Fruit fly (Drosophila melanogaster) whole organism, embryonic: ENCODE data around the gene gry.

Source experiments
- ATbp ChIP-seq: fragments of 200-800 bp; sonication (Bioruptor generic); optimal IDR thresholded peaks from 2 replicates; lab custom pipeline; 2017; ENCODE audit warnings: missing biosample characterization, mild to moderate bottlenecking, missing genetic modification characterization, missing genetic modification reagents
- BEAF-32 ChIP-seq: fragments of 200-800 bp; sonication (Bioruptor generic); optimal IDR thresholded peaks from 3 replicates; lab custom pipeline; 2017; ENCODE audit warnings: missing biosample characterization, missing genetic modification characterization, mild to moderate bottlenecking, moderate library complexity, missing genetic modification reagents
- CG10209 ChIP-seq: fragments of 200-800 bp; sonication (Bioruptor generic); optimal IDR thresholded peaks from 3 replicates; lab custom pipeline; 2017; ENCODE audit warnings: missing biosample characterization, mild to moderate bottlenecking, missing genetic modification characterization, missing genetic modification reagents
- CG11085 ChIP-seq: fragments of 200-800 bp; sonication (Bioruptor generic); IDR thresholded peaks from 2 replicates; pipeline ENCODE4 v1.3.6; 2022; ENCODE audit warnings: missing biosample characterization, missing genetic modification characterization
- CG11456 ChIP-seq: fragments of 200-800 bp; sonication (Bioruptor generic); IDR thresholded peaks from 3 replicates; pipeline ENCODE4 v1.3.6; 2022; ENCODE audit warnings: missing biosample characterization, missing genetic modification characterization
- CG12942 ChIP-seq: fragments of 200-800 bp; sonication (Bioruptor generic); optimal IDR thresholded peaks from 3 replicates; lab custom pipeline; 2016; ENCODE audit warnings: missing biosample characterization, missing genetic modification characterization
- CG13287 ChIP-seq: fragments of 200-800 bp; sonication (Bioruptor generic); IDR thresholded peaks from 2 replicates; pipeline ENCODE4 v1.3.6; 2022; ENCODE audit warnings: missing biosample characterization, missing genetic modification characterization; ENCODE audit not compliant: partially characterized antibody
- CG13624 ChIP-seq: fragments of 200-800 bp; sonication (Bioruptor generic); optimal IDR thresholded peaks from 2 replicates; lab custom pipeline; 2016; ENCODE audit warnings: missing biosample characterization, missing genetic modification characterization
- CG14441 ChIP-seq: fragments of 200-800 bp; sonication (Bioruptor generic); IDR thresholded peaks from 2 replicates; pipeline ENCODE4 v1.3.6; 2022; ENCODE audit warnings: missing biosample characterization, missing genetic modification characterization
- CG1792 ChIP-seq: fragments of 200-800 bp; sonication (Bioruptor generic); optimal IDR thresholded peaks from 2 replicates; lab custom pipeline; 2016; ENCODE audit warnings: missing biosample characterization, missing genetic modification characterization
- CG2712 ChIP-seq: fragments of 200-800 bp; optimal IDR thresholded peaks from 3 replicates; lab custom pipeline; 2019; ENCODE audit warnings: missing biosample characterization, mild to moderate bottlenecking, missing genetic modification characterization, moderate library complexity
- CG2889 ChIP-seq: fragments of 200-800 bp; sonication (Bioruptor generic); IDR thresholded peaks from 3 replicates; pipeline ENCODE4 v1.3.6; 2022; ENCODE audit warnings: missing biosample characterization, missing genetic modification characterization
- CG31365 ChIP-seq: fragments of 200-800 bp; sonication (Bioruptor generic); optimal IDR thresholded peaks from 2 replicates; lab custom pipeline; 2018; ENCODE audit warnings: missing biosample characterization, mild to moderate bottlenecking, missing genetic modification characterization
- CG34376 ChIP-seq: fragments of 200-800 bp; sonication (Bioruptor generic); optimal IDR thresholded peaks from 2 replicates; lab custom pipeline; 2018; ENCODE audit warnings: missing biosample characterization, mild to moderate bottlenecking, missing genetic modification characterization
- CG3995 ChIP-seq: fragments of 200-800 bp; sonication (Bioruptor generic); optimal IDR thresholded peaks from 3 replicates; lab custom pipeline; 2016; ENCODE audit warnings: missing biosample characterization, missing genetic modification characterization
- CG4424 ChIP-seq: fragments of 200-800 bp; sonication (Bioruptor generic); optimal IDR thresholded peaks from 3 replicates; lab custom pipeline; 2016; ENCODE audit warnings: missing biosample characterization, missing genetic modification characterization
- CG4707 ChIP-seq: fragments of 200-800 bp; sonication (Bioruptor generic); optimal IDR thresholded peaks from 2 replicates; lab custom pipeline; 2018; ENCODE audit warnings: missing biosample characterization, mild to moderate bottlenecking, missing genetic modification characterization, moderate library complexity
- CG4730 ChIP-seq: fragments of 200-800 bp; sonication (Bioruptor generic); IDR thresholded peaks from 2 replicates; pipeline ENCODE4 v1.3.6; 2022; ENCODE audit warnings: missing biosample characterization, missing genetic modification characterization
- CG5953 ChIP-seq: fragments of 200-800 bp; sonication (Bioruptor generic); IDR thresholded peaks from 2 replicates; pipeline ENCODE4 v1.3.6; 2022; ENCODE audit warnings: missing biosample characterization, missing genetic modification characterization
- CG7372 ChIP-seq: fragments of 200-800 bp; sonication (Bioruptor generic); IDR thresholded peaks from 2 replicates; pipeline ENCODE4 v1.3.6; 2022; ENCODE audit warnings: missing biosample characterization, missing genetic modification characterization
- CG7786 ChIP-seq: fragments of 200-800 bp; sonication (Bioruptor generic); optimal IDR thresholded peaks from 2 replicates; lab custom pipeline; 2016; ENCODE audit warnings: missing biosample characterization, missing genetic modification characterization
- CG8388 ChIP-seq: fragments of 200-800 bp; sonication (Bioruptor generic); optimal IDR thresholded peaks from 2 replicates; lab custom pipeline; 2019; ENCODE audit warnings: missing biosample characterization, mild to moderate bottlenecking, missing genetic modification characterization, moderate library complexity
- E2f1 ChIP-seq: fragments of 200-800 bp; sonication (Bioruptor generic); IDR thresholded peaks from 2 replicates; pipeline ENCODE4 v1.3.6; 2022; ENCODE audit warnings: missing biosample characterization, missing genetic modification characterization
- Ets65A ChIP-seq: fragments of 200-800 bp; sonication (Bioruptor generic); peaks from one replicate; lab custom pipeline; 2016; ENCODE audit warnings: missing biosample characterization, missing genetic modification characterization
- Hr51 ChIP-seq, 2 experiments: fragments of 200-800 bp; sonication (Bioruptor generic); optimal IDR thresholded peaks; 2 replicates in 1 of 2; 3 replicates in 1 of 2; lab custom pipeline; 2016 to 2018; ENCODE audit warnings: missing biosample characterization in 2 of 2, missing genetic modification characterization in 2 of 2, mild to moderate bottlenecking in 1 of 2, moderate library complexity in 1 of 2
- Hsf ChIP-seq: fragments of 200-800 bp; sonication (Bioruptor generic); optimal IDR thresholded peaks from 3 replicates; lab custom pipeline; 2016; ENCODE audit warnings: missing biosample characterization, missing genetic modification characterization
- Nf-YA ChIP-seq: fragments of 200-800 bp; sonication (Bioruptor generic); IDR thresholded peaks from 2 replicates; pipeline ENCODE4 v1.3.6; 2022; ENCODE audit warnings: missing biosample characterization, missing genetic modification characterization
- Rfx ChIP-seq: fragments of 200-800 bp; sonication (Bioruptor generic); IDR thresholded peaks from 2 replicates; pipeline ENCODE4 v1.3.6; 2022; ENCODE audit warnings: missing biosample characterization, missing genetic modification characterization
- TFAM ChIP-seq: fragments of 200-800 bp; sonication (Bioruptor generic); optimal IDR thresholded peaks from 2 replicates; lab custom pipeline; 2017; ENCODE audit warnings: missing biosample characterization, missing genetic modification characterization, inconsistent platforms
- br ChIP-seq: fragments of >200 bp; optimal IDR thresholded peaks from 2 replicates; lab custom pipeline; 2017
- chinmo ChIP-seq: fragments of 200-800 bp; sonication (Bioruptor generic); IDR thresholded peaks from 4 replicates; pipeline ENCODE4 v1.3.6; 2022; ENCODE audit warnings: missing biosample characterization, missing genetic modification characterization; ENCODE audit not compliant: partially characterized antibody
- crc ChIP-seq: fragments of 200-800 bp; sonication (Bioruptor generic); optimal IDR thresholded peaks from 2 replicates; lab custom pipeline; 2016; ENCODE audit warnings: missing biosample characterization, missing genetic modification characterization
- exex ChIP-seq: fragments of 200-800 bp; sonication (Bioruptor generic); optimal IDR thresholded peaks from 4 replicates; lab custom pipeline; 2018; ENCODE audit warnings: missing biosample characterization, mild to moderate bottlenecking, missing genetic modification characterization, moderate library complexity
- eyg ChIP-seq: fragments of 200-800 bp; sonication (Bioruptor generic); optimal IDR thresholded peaks from 3 replicates; lab custom pipeline; 2016; ENCODE audit warnings: missing biosample characterization, missing genetic modification characterization
- fd102C ChIP-seq: fragments of 200-800 bp; sonication (Bioruptor generic); optimal IDR thresholded peaks from 2 replicates; lab custom pipeline; 2018; ENCODE audit warnings: missing biosample characterization, mild to moderate bottlenecking, missing genetic modification characterization, moderate library complexity
- gce ChIP-seq: fragments of 200-800 bp; sonication (Bioruptor generic); IDR thresholded peaks from 3 replicates; pipeline ENCODE4 v1.3.6; 2022; ENCODE audit warnings: missing biosample characterization, missing genetic modification characterization
- grau ChIP-seq: fragments of 200-800 bp; optimal IDR thresholded peaks from 3 replicates; lab custom pipeline; 2019; ENCODE audit warnings: missing biosample characterization, mild to moderate bottlenecking, missing genetic modification characterization, moderate library complexity
- grn ChIP-seq: fragments of 200-800 bp; sonication (Bioruptor generic); optimal IDR thresholded peaks from 3 replicates; lab custom pipeline; 2017; ENCODE audit warnings: missing biosample characterization, missing genetic modification characterization
- her ChIP-seq: fragments of 200-800 bp; sonication (Bioruptor generic); optimal IDR thresholded peaks from 2 replicates; lab custom pipeline; 2016; ENCODE audit warnings: missing biosample characterization, missing genetic modification characterization
- lov ChIP-seq, 2 experiments: fragments of 200-800 bp in 1 of 2; fragments of >200 bp in 1 of 2; sonication (Bioruptor generic) in 1 of 2; IDR thresholded peaks in 1 of 2; optimal IDR thresholded peaks in 1 of 2; 2 replicates in 1 of 2; 3 replicates in 1 of 2; pipeline versions ENCODE4 v1.3.6 to Lab custom; 2017 to 2022; ENCODE audit warnings: missing biosample characterization in 1 of 2, missing genetic modification characterization in 1 of 2
- mld ChIP-seq: fragments of 200-800 bp; sonication (Bioruptor generic); IDR thresholded peaks from 3 replicates; pipeline ENCODE4 v1.3.6; 2022; ENCODE audit warnings: missing biosample characterization, missing genetic modification characterization; ENCODE audit not compliant: partially characterized antibody
- odd ChIP-seq: fragments of 200-800 bp; sonication (Bioruptor generic); optimal IDR thresholded peaks from 2 replicates; lab custom pipeline; 2017; ENCODE audit warnings: missing biosample characterization, mild to moderate bottlenecking, missing genetic modification characterization
- peb ChIP-seq: fragments of 200-800 bp; sonication (Bioruptor generic); IDR thresholded peaks from 2 replicates; pipeline ENCODE4 v1.3.6; 2022; ENCODE audit warnings: missing biosample characterization, missing genetic modification characterization
- run ChIP-seq: fragments of 200-800 bp; sonication (Bioruptor generic); optimal IDR thresholded peaks from 3 replicates; lab custom pipeline; 2018; ENCODE audit warnings: missing biosample characterization, mild to moderate bottlenecking, missing genetic modification characterization
- tup ChIP-seq: fragments of 200-800 bp; sonication (Bioruptor generic); optimal IDR thresholded peaks from 2 replicates; lab custom pipeline; 2016; ENCODE audit warnings: missing biosample characterization, mild to moderate bottlenecking, missing genetic modification characterization, moderate library complexity
- unpg ChIP-seq: fragments of 200-800 bp; sonication (Bioruptor generic); optimal IDR thresholded peaks from 3 replicates; lab custom pipeline; 2018; ENCODE audit warnings: missing biosample characterization, mild to moderate bottlenecking, missing genetic modification characterization, moderate library complexity
- wdn ChIP-seq: fragments of 200-800 bp; sonication (Bioruptor generic); IDR thresholded peaks from 2 replicates; pipeline ENCODE4 v1.3.6; 2022; ENCODE audit warnings: missing biosample characterization, missing genetic modification characterization
- wor ChIP-seq: fragments of 200-800 bp; sonication (Bioruptor generic); IDR thresholded peaks from 2 replicates; pipeline ENCODE4 v1.3.6; 2022; ENCODE audit warnings: missing biosample characterization, missing genetic modification characterization
- zf30C ChIP-seq: fragments of 200-800 bp; sonication (Bioruptor generic); optimal IDR thresholded peaks from 3 replicates; lab custom pipeline; 2018; ENCODE audit warnings: missing biosample characterization, mild to moderate bottlenecking, missing genetic modification characterization

Gene gry

dm6 chr3L:3224740-3225719 lies 26.1 kb downstream of the gry start, which contains the start of gene Larp4B:
Gene Larp4B (plus strand): TSS chr3L:3224838.
- peak; percentile 73 for TF ChIP-seq CG3995 (GFP tag; lab: Kevin White, UChicago)
- TF ChIP-seq TFAM: no peak
- no peak for TF ChIP-seq exex (tag; lab: Kevin White, UChicago)
- TF ChIP-seq ATbp (GFP tag; lab: Kevin White, UChicago): no peak
- no peak for TF ChIP-seq run (tag; lab: Kevin White, UChicago)
- TF ChIP-seq tup (GFP tag; lab: Kevin White, UChicago): no peak
- TF ChIP-seq CG34376 (GFP tag; lab: Kevin White, UChicago): no peak
- no peak for TF ChIP-seq wor (GFP tag; lab: Robert Waterston, UW)
- no peak for TF ChIP-seq crc
- no peak for TF ChIP-seq CG1792
- peak; percentile 72 for TF ChIP-seq CG13287
- no peak for TF ChIP-seq CG4707 (GFP tag; lab: Kevin White, UChicago)
- TF ChIP-seq her (GFP tag; lab: Kevin White, UChicago): no peak
- TF ChIP-seq CG7786 (GFP tag; lab: Kevin White, UChicago): no peak
- peak; percentile 58 for TF ChIP-seq CG13624 (GFP tag; lab: Kevin White, UChicago)
- TF ChIP-seq CG2889 (GFP tag; lab: Robert Waterston, UW): no peak
- TF ChIP-seq CG8388 (GFP tag; lab: Kevin White, UChicago): no peak
- TF ChIP-seq Nf-YA: no peak
- no peak for TF ChIP-seq grn (GFP tag; lab: Kevin White, UChicago)
- no peak for TF ChIP-seq wdn (GFP tag; lab: Robert Waterston, UW)
- peak; percentile 38 for TF ChIP-seq grau (tag; lab: Kevin White, UChicago)
- no peak for TF ChIP-seq zf30C
- TF ChIP-seq CG7372 (GFP tag; lab: Robert Waterston, UW): no peak
- no peak for TF ChIP-seq CG11085
- no peak for TF ChIP-seq unpg
- TF ChIP-seq CG31365 (tag; lab: Kevin White, UChicago): no peak
- TF ChIP-seq eyg (GFP tag; lab: Kevin White, UChicago): no peak
- TF ChIP-seq CG11456 (GFP tag; lab: Robert Waterston, UW): no peak
- peak; percentile 89 for TF ChIP-seq Ets65A
- no peak for TF ChIP-seq odd (GFP tag; lab: Kevin White, UChicago)
- no peak for TF ChIP-seq chinmo (GFP tag; lab: Robert Waterston, UW)
- no peak for TF ChIP-seq CG14441 (GFP tag; lab: Robert Waterston, UW)
- no peak for TF ChIP-seq Hsf (GFP tag; lab: Kevin White, UChicago)
- TF ChIP-seq gce: no peak
- peak; percentile 83 for TF ChIP-seq BEAF-32 (GFP tag; lab: Kevin White, UChicago)
- no peak for TF ChIP-seq lov (optimal IDR thresholded peaks at IDR 0.05; lab: Kevin White, UChicago)
- no peak for TF ChIP-seq lov (GFP tag; IDR thresholded peaks at IDR 0.05; lab: Robert Waterston, UW)
- TF ChIP-seq CG10209: no peak
- TF ChIP-seq peb (GFP tag; lab: Robert Waterston, UW): no peak
- 0 out of 3 replicates have a peak, but pooled peaks have one; percentile 39 for TF ChIP-seq mld (GFP tag; lab: Robert Waterston, UW)
- no peak for TF ChIP-seq fd102C
- no peak for TF ChIP-seq E2f1 (GFP tag; lab: Robert Waterston, UW)
- peak; percentile 19 for TF ChIP-seq CG2712 (tag; lab: Kevin White, UChicago)
- no peak for TF ChIP-seq CG5953 (GFP tag; lab: Robert Waterston, UW)
- TF ChIP-seq CG12942 (GFP tag; lab: Kevin White, UChicago): no peak
- no peak for TF ChIP-seq CG4730
- TF ChIP-seq Rfx (GFP tag; lab: Robert Waterston, UW): peak; percentile 45
- TF ChIP-seq CG4424 (GFP tag; lab: Kevin White, UChicago): no peak
- TF ChIP-seq br: no peak
- TF ChIP-seq Hr51 (GFP tag; optimal IDR thresholded peaks at IDR 0.05; lab: Kevin White, UChicago): no peak
